Worm (Caenorhabditis elegans): ENCODE results near the gene F19D8.2.
A peak's percentile ranks its signal among the peaks of the same experiment; 100 is the strongest.

F19D8.2 gene

ce11 chrX:13818791-13819190 is 15.4 kb upstream of the F19D8.2 start:
- TF ChIP-seq elt-2 (tag; optimal IDR thresholded peaks at IDR 0.05) (peak; percentile 76), ref-2 (tag; optimal IDR thresholded peaks at IDR 0.05) (no peak), ztf-16 (tag; optimal IDR thresholded peaks at IDR 0.05) (no peak), fkh-6 (tag; optimal IDR thresholded peaks at IDR 0.05) (no peak)

- no peak for TF ChIP-seq ceh-45 (GFP tag; IDR thresholded peaks at IDR 0.05)
Observed at ce11 chrX:13823482-13823881, 10.7 kb upstream of the F19D8.2 start, which contains the start of gene twk-23. Gene twk-23, minus strand, starts transcription at chrX:13823582.

ce11 chrX:13833448-13833847 is 779 bp upstream of the F19D8.2 start:
- TF ChIP-seq lin-11 (tag; optimal IDR thresholded peaks at IDR 0.05) (no peak), ahr-1 (tag; optimal IDR thresholded peaks at IDR 0.05) (no peak)

ce11 chrX:13838019-13838418 is 3.8 kb downstream of the F19D8.2 start:
- TF ChIP-seq ceh-9 (tag; optimal IDR thresholded peaks at IDR 0.05) (no peak), pha-2 (tag; optimal IDR thresholded peaks at IDR 0.05) (no peak), tbx-7 (tag; optimal IDR thresholded peaks at IDR 0.05) (no peak), pha-4 (tag; optimal IDR thresholded peaks at IDR 0.05) (no peak), sox-2 (GFP tag; IDR thresholded peaks at IDR 0.05) (no peak), ceh-34 (tag; optimal IDR thresholded peaks at IDR 0.05) (no peak), hlh-15 (tag; optimal IDR thresholded peaks at IDR 0.05) (no peak), C08G9.2 (tag; optimal IDR thresholded peaks at IDR 0.05) (no peak), dmd-4 (tag; optimal IDR thresholded peaks at IDR 0.05; ENCODE audit: borderline replicate concordance) (no peak)

- no peak for TF ChIP-seq mec-3 (tag; optimal IDR thresholded peaks at IDR 0.05; ENCODE audit: borderline replicate concordance)
- no peak for TF ChIP-seq ceh-45 (GFP tag; IDR thresholded peaks at IDR 0.05)
- TF ChIP-seq ceh-48 (tag; optimal IDR thresholded peaks at IDR 0.05) = no peak
- no peak for TF ChIP-seq dve-1 (tag; optimal IDR thresholded peaks at IDR 0.05)
- TF ChIP-seq sox-4 (tag; optimal IDR thresholded peaks at IDR 0.05) = no peak
- TF ChIP-seq tbx-2 (tag; optimal IDR thresholded peaks at IDR 0.05) = no peak
- no peak for TF ChIP-seq Y22D7AL.16 (tag; optimal IDR thresholded peaks at IDR 0.05)
- no peak for TF ChIP-seq ceh-24 (tag; optimal IDR thresholded peaks at IDR 0.05)
- no peak for TF ChIP-seq ahr-1 (tag; optimal IDR thresholded peaks at IDR 0.05)
- TF ChIP-seq F13H6.1 (tag; optimal IDR thresholded peaks at IDR 0.05) = no peak
- TF ChIP-seq rnt-1 (tag; optimal IDR thresholded peaks at IDR 0.05) = no peak
- no peak for TF ChIP-seq ama-1 (optimal IDR thresholded peaks at IDR 0.05)
- TF ChIP-seq ets-4 (tag; optimal IDR thresholded peaks at IDR 0.05) = no peak
- TF ChIP-seq ceh-14 (tag; optimal IDR thresholded peaks at IDR 0.05) = no peak
- TF ChIP-seq odd-2 (tag; optimal IDR thresholded peaks at IDR 0.05) = no peak
- no peak for TF ChIP-seq K02D7.2 (tag; optimal IDR thresholded peaks at IDR 0.05)
- TF ChIP-seq elt-2 (tag; optimal IDR thresholded peaks at IDR 0.05) = no peak
- TF ChIP-seq fax-1 (tag; optimal IDR thresholded peaks at IDR 0.05) = no peak
Observed at ce11 chrX:13840336-13840735, 6.1 kb downstream of the F19D8.2 start.

ce11 chrX:13841277-13841676 is 7.0 kb downstream of the F19D8.2 start, which contains the start of gene M03B6.1:
Gene M03B6.1, plus strand, starts transcription at chrX:13841610.
- TF ChIP-seq C08G9.2 (tag; optimal IDR thresholded peaks at IDR 0.05) = no peak
- no peak for TF ChIP-seq ceh-18 (tag; optimal IDR thresholded peaks at IDR 0.05)
- TF ChIP-seq K09A11.1 (tag; optimal IDR thresholded peaks at IDR 0.05; ENCODE audit: insufficient read depth) = no peak
